Worm (Caenorhabditis elegans) whole organism, L4 larva: ENCODE measurements around the gene C29F9.6.
A peak's percentile ranks its signal among the peaks of the same experiment; 100 is the strongest.

Source experiments
- aly-2 ChIP-seq: sonication (generic microtip); optimal IDR thresholded peaks from 2 replicates; lab custom pipeline; 2018; ENCODE audit warnings: missing biosample characterization, missing genetic modification characterization
- lin-13 ChIP-seq: fragments of 150-350 bp; optimal IDR thresholded peaks from 2 replicates; lab custom pipeline; 2014; ENCODE audit warnings: missing biosample characterization, missing genetic modification reagents, missing genetic modification characterization
- lsy-2 ChIP-seq, 2 experiments: fragments of 150-350 bp in 1 of 2; sonication (generic microtip) in 1 of 2; optimal IDR thresholded peaks; 2 replicates each; lab custom pipeline; 2014 to 2017; ENCODE audit warnings: missing biosample characterization in 2 of 2, missing genetic modification characterization in 2 of 2
- mdt-29 ChIP-seq: fragments of 200-800 bp; sonication (Bioruptor generic); IDR thresholded peaks from 2 replicates; pipeline ENCODE4 v1.3.6; 2022; ENCODE audit warnings: missing genetic modification reagents, missing genetic modification characterization, missing compliant biosample characterization
- nhr-25 ChIP-seq: sonication (generic microtip); optimal IDR thresholded peaks from 2 replicates; lab custom pipeline; 2017; ENCODE audit warnings: missing genetic modification characterization, mild to moderate bottlenecking, missing compliant biosample characterization, antibody characterized with exemption, moderate library complexity, borderline replicate concordance; ENCODE audit not compliant: insufficient read depth
- spr-3 ChIP-seq: fragments of 200-800 bp; sonication (Bioruptor generic); optimal IDR thresholded peaks from 2 replicates; lab custom pipeline; 2018; ENCODE audit warnings: mild to moderate bottlenecking, missing genetic modification characterization, missing compliant biosample characterization
- unc-130 ChIP-seq: sonication (generic microtip); optimal IDR thresholded peaks from 2 replicates; lab custom pipeline; 2016; ENCODE audit warnings: missing genetic modification reagents, missing genetic modification characterization, missing compliant biosample characterization
- zag-1 ChIP-seq: fragments of 150-350 bp; optimal IDR thresholded peaks from 2 replicates; lab custom pipeline; 2014; ENCODE audit warnings: missing biosample characterization, missing genetic modification characterization

ce11 chrIII:131627-132026 lies 16.9 kb downstream of the C29F9.6 start:
- TF ChIP-seq mdt-29 (GFP tag; lab: Robert Waterston, UW) (no peak), lin-13 (GFP tag; lab: Kevin White, UChicago) (peak; percentile 31), zag-1 (tag; lab: Kevin White, UChicago) (no peak), unc-130 (GFP tag; lab: Kevin White, UChicago) (no peak), lsy-2 (tag; optimal IDR thresholded peaks at IDR 0.05; lab: Kevin White, UChicago) (no peak), aly-2 (tag; lab: Kevin White, UChicago) (no peak), nhr-25 (tag; lab: Kevin White, UChicago) (no peak), spr-3 (GFP tag; lab: Kevin White, UChicago) (no peak)
